Worm (Caenorhabditis elegans) whole organism, L3 larva: ENCODE measurements around the gene asp-14.

Experiments
- ZK546.5 ChIP-seq: sonication (generic microtip); optimal IDR thresholded peaks from 2 replicates; lab custom pipeline; 2017; ENCODE audit warnings: missing biosample characterization, missing genetic modification characterization
- daf-12 ChIP-seq: fragments of 150-350 bp; optimal IDR thresholded peaks from 2 replicates; lab custom pipeline; 2014; ENCODE audit warnings: missing biosample characterization, missing genetic modification reagents, missing genetic modification characterization
- elt-2 ChIP-seq: sonication (generic microtip); optimal IDR thresholded peaks from 2 replicates; lab custom pipeline; 2016; ENCODE audit warnings: missing genetic modification reagents, mild to moderate bottlenecking, missing genetic modification characterization, missing compliant biosample characterization
- lin-39 ChIP-seq: fragments of 150-350 bp; optimal IDR thresholded peaks from 2 replicates; lab custom pipeline; 2018; ENCODE audit warnings: missing biosample characterization, missing genetic modification reagents, missing genetic modification characterization
- nfya-1 ChIP-seq: sonication (generic microtip); optimal IDR thresholded peaks from 2 replicates; lab custom pipeline; 2017; ENCODE audit warnings: missing genetic modification characterization, mild to moderate bottlenecking, missing compliant biosample characterization, antibody characterized with exemption, moderate library complexity; ENCODE audit not compliant: insufficient read depth
- nhr-25 ChIP-seq: sonication (generic microtip); optimal IDR thresholded peaks from 2 replicates; lab custom pipeline; 2017; ENCODE audit warnings: missing biosample characterization, missing genetic modification characterization
- pha-4 ChIP-seq: fragments of 150-350 bp; optimal IDR thresholded peaks from 2 replicates; lab custom pipeline; 2014; ENCODE audit warnings: missing biosample characterization, missing genetic modification reagents, missing genetic modification characterization
- zag-1 ChIP-seq: fragments of 150-350 bp; optimal IDR thresholded peaks from 2 replicates; lab custom pipeline; 2014; ENCODE audit warnings: missing biosample characterization, missing genetic modification characterization

Gene asp-14

DNA sequence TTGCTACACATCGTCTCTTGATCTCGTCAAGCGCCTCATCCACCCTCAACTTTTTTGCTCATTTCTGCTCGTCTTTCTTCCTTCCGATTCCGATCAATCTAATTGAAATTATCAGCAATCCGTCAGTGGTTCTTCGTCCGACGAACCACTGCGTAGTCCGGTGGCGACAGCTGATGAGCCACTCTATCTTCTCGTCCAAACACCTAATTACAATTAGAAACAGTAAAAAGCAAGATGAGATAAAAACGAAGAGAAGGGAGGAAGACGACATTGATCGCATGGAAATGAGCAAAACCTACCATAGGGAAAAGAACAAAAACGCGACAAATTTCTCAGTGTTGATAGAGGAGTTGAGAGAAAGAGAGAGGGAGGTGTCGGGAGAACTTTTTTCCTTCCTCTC lies 47.0 kb downstream of the asp-14 start:
- TF ChIP-seq nhr-25 (tag; lab: Kevin White, UChicago): no peak
- no peak for TF ChIP-seq ZK546.5 (tag; lab: Kevin White, UChicago)
- TF ChIP-seq zag-1 (tag; lab: Kevin White, UChicago): no peak
- peak; percentile 10 for TF ChIP-seq nfya-1 (tag; lab: Kevin White, UChicago)
- TF ChIP-seq lin-39 (tag; lab: Kevin White, UChicago): no peak
- TF ChIP-seq pha-4 (tag; lab: Kevin White, UChicago): no peak
- no peak for TF ChIP-seq elt-2 (tag; lab: Kevin White, UChicago)
- TF ChIP-seq daf-12 (tag; lab: Kevin White, UChicago): no peak
